Worm (Caenorhabditis elegans) whole organism, L2 larva: ENCODE results near the gene plk-3.

Source experiments
- C34F6.9 ChIP-seq: fragments of 150-350 bp; optimal IDR thresholded peaks from 2 replicates; lab custom pipeline; 2014; ENCODE audit warnings: missing biosample characterization, missing genetic modification characterization
- F13H6.1 ChIP-seq: sonication (generic microtip); optimal IDR thresholded peaks from 2 replicates; lab custom pipeline; 2016; ENCODE audit warnings: missing genetic modification characterization, missing compliant biosample characterization
- R02D3.7 ChIP-seq: fragments of 150-350 bp; optimal IDR thresholded peaks from 2 replicates; lab custom pipeline; 2014; ENCODE audit warnings: missing biosample characterization, missing genetic modification characterization
- Y55F3AM.14 ChIP-seq: fragments of 200-800 bp; sonication (Bioruptor generic); optimal IDR thresholded peaks from 2 replicates; lab custom pipeline; 2018; ENCODE audit warnings: mild to moderate bottlenecking, missing genetic modification characterization, missing compliant biosample characterization
- ZK546.5 ChIP-seq: sonication (generic microtip); optimal IDR thresholded peaks from 2 replicates; lab custom pipeline; 2017; ENCODE audit warnings: missing biosample characterization, missing genetic modification characterization
- alr-1 ChIP-seq: fragments of 150-350 bp; optimal IDR thresholded peaks from 2 replicates; lab custom pipeline; 2014; ENCODE audit warnings: missing biosample characterization, missing genetic modification characterization
- aly-2 ChIP-seq: fragments of 150-350 bp; optimal IDR thresholded peaks from 2 replicates; lab custom pipeline; 2014; ENCODE audit warnings: missing biosample characterization, missing genetic modification characterization
- ama-1 ChIP-seq: fragments of 150-350 bp; optimal IDR thresholded peaks from 2 replicates; lab custom pipeline; 2018; ENCODE audit warnings: inconsistent platforms
- blmp-1 ChIP-seq: sonication (generic microtip); optimal IDR thresholded peaks from 2 replicates; lab custom pipeline; 2017; ENCODE audit warnings: missing genetic modification characterization, mild to moderate bottlenecking, missing compliant biosample characterization, antibody characterized with exemption, moderate library complexity; ENCODE audit not compliant: insufficient read depth
- ceh-16 ChIP-seq: fragments of 150-350 bp; optimal IDR thresholded peaks from 2 replicates; lab custom pipeline; 2014; ENCODE audit warnings: missing biosample characterization, missing genetic modification characterization
- ceh-82 ChIP-seq: fragments of 150-350 bp; optimal IDR thresholded peaks from 2 replicates; lab custom pipeline; 2014; ENCODE audit warnings: missing biosample characterization, missing genetic modification characterization
- crh-2 ChIP-seq: sonication (generic microtip); optimal IDR thresholded peaks from 2 replicates; lab custom pipeline; 2017; ENCODE audit warnings: missing biosample characterization, missing genetic modification characterization
- dmd-4 ChIP-seq: sonication (generic microtip); optimal IDR thresholded peaks from 2 replicates; lab custom pipeline; 2017; ENCODE audit warnings: missing biosample characterization, missing genetic modification characterization
- egl-27 ChIP-seq: sonication (generic microtip); optimal IDR thresholded peaks from 3 replicates; lab custom pipeline; 2017; ENCODE audit warnings: missing biosample characterization, missing genetic modification reagents, missing genetic modification characterization
- elt-1 ChIP-seq: fragments of 150-350 bp; optimal IDR thresholded peaks from 2 replicates; lab custom pipeline; 2014; ENCODE audit warnings: missing biosample characterization, missing genetic modification characterization
- elt-3 ChIP-seq: sonication (generic microtip); optimal IDR thresholded peaks from 2 replicates; lab custom pipeline; 2017; ENCODE audit warnings: missing biosample characterization, missing genetic modification characterization
- fos-1 ChIP-seq: fragments of 150-350 bp; optimal IDR thresholded peaks from 2 replicates; lab custom pipeline; 2014; ENCODE audit warnings: missing biosample characterization, missing genetic modification characterization
- gmeb-1 ChIP-seq: fragments of 150-350 bp; optimal IDR thresholded peaks from 2 replicates; lab custom pipeline; 2014; ENCODE audit warnings: missing biosample characterization, missing genetic modification characterization
- lin-11 ChIP-seq: fragments of 150-350 bp; sonication (generic microtip); optimal IDR thresholded peaks from 2 replicates; lab custom pipeline; 2014; ENCODE audit warnings: missing biosample characterization, missing genetic modification characterization, inconsistent platforms, mixed read lengths
- lin-13 ChIP-seq: fragments of 150-350 bp; optimal IDR thresholded peaks from 2 replicates; lab custom pipeline; 2014; ENCODE audit warnings: missing biosample characterization, missing genetic modification reagents, missing genetic modification characterization
- lin-39 ChIP-seq: fragments of 150-350 bp; optimal IDR thresholded peaks from 2 replicates; lab custom pipeline; 2014; ENCODE audit warnings: missing biosample characterization, missing genetic modification reagents, missing genetic modification characterization
- lsy-2 ChIP-seq, 2 experiments: fragments of 150-350 bp in 1 of 2; sonication (generic microtip) in 1 of 2; optimal IDR thresholded peaks; 2 replicates each; lab custom pipeline; 2014 to 2017; ENCODE audit warnings: missing biosample characterization in 2 of 2, missing genetic modification characterization in 2 of 2
- mab-5 ChIP-seq: fragments of 150-350 bp; optimal IDR thresholded peaks from 2 replicates; lab custom pipeline; 2014; ENCODE audit warnings: missing biosample characterization, missing genetic modification characterization
- mbf-1 ChIP-seq: sonication (generic microtip); optimal IDR thresholded peaks from 2 replicates; lab custom pipeline; 2017; ENCODE audit warnings: missing biosample characterization, missing genetic modification characterization
- mdl-1 ChIP-seq, 2 experiments: fragments of 150-350 bp in 1 of 2; sonication (generic microtip) in 1 of 2; optimal IDR thresholded peaks; 2 replicates each; lab custom pipeline; 2017; ENCODE audit warnings: missing biosample characterization in 2 of 2, missing genetic modification characterization in 2 of 2
- nhr-10 ChIP-seq: sonication (generic microtip); optimal IDR thresholded peaks from 2 replicates; lab custom pipeline; 2017; ENCODE audit warnings: missing biosample characterization, missing genetic modification characterization
- nhr-11 ChIP-seq: fragments of 150-350 bp; optimal IDR thresholded peaks from 2 replicates; lab custom pipeline; 2014; ENCODE audit warnings: missing biosample characterization, missing genetic modification characterization
- nhr-12 ChIP-seq: fragments of 150-350 bp; optimal IDR thresholded peaks from 2 replicates; lab custom pipeline; 2014; ENCODE audit warnings: missing biosample characterization, missing genetic modification characterization
- nhr-129 ChIP-seq: fragments of 150-350 bp; optimal IDR thresholded peaks from 2 replicates; lab custom pipeline; 2014; ENCODE audit warnings: missing biosample characterization, missing genetic modification characterization
- nhr-21 ChIP-seq: fragments of 150-350 bp; optimal IDR thresholded peaks from 2 replicates; lab custom pipeline; 2014; ENCODE audit warnings: missing biosample characterization, missing genetic modification characterization
- nhr-23 ChIP-seq: fragments of 150-350 bp; optimal IDR thresholded peaks from 2 replicates; lab custom pipeline; 2014; ENCODE audit warnings: missing biosample characterization, missing genetic modification reagents, missing genetic modification characterization
- nhr-237 ChIP-seq: fragments of 150-350 bp; optimal IDR thresholded peaks from 2 replicates; lab custom pipeline; 2014; ENCODE audit warnings: missing biosample characterization, missing genetic modification characterization
- nhr-25 ChIP-seq: fragments of 150-350 bp; sonication (generic microtip); optimal IDR thresholded peaks from 3 replicates; lab custom pipeline; 2014; ENCODE audit warnings: missing biosample characterization, missing genetic modification characterization
- nhr-6 ChIP-seq: fragments of 150-350 bp; optimal IDR thresholded peaks from 2 replicates; lab custom pipeline; 2014; ENCODE audit warnings: missing biosample characterization, missing genetic modification characterization
- nhr-77 ChIP-seq: fragments of 150-350 bp; optimal IDR thresholded peaks from 2 replicates; lab custom pipeline; 2014; ENCODE audit warnings: missing biosample characterization, missing genetic modification characterization
- peb-1 ChIP-seq: fragments of 150-350 bp; optimal IDR thresholded peaks from 2 replicates; lab custom pipeline; 2014; ENCODE audit warnings: missing biosample characterization, missing genetic modification characterization
- sem-4 ChIP-seq: fragments of 150-350 bp; optimal IDR thresholded peaks from 2 replicates; lab custom pipeline; 2014; ENCODE audit warnings: missing biosample characterization, missing genetic modification reagents, missing genetic modification characterization
- skn-1 ChIP-seq: sonication (generic microtip); optimal IDR thresholded peaks from 2 replicates; lab custom pipeline; 2017; ENCODE audit warnings: missing biosample characterization, missing genetic modification characterization
- sma-3 ChIP-seq: sonication (generic microtip); optimal IDR thresholded peaks from 2 replicates; lab custom pipeline; 2016; ENCODE audit warnings: missing genetic modification reagents, missing genetic modification characterization, missing compliant biosample characterization
- sma-9 ChIP-seq, 2 experiments: fragments of 150-350 bp in 1 of 2; sonication (generic microtip) in 1 of 2; optimal IDR thresholded peaks; 2 replicates each; lab custom pipeline; 2014 to 2016; ENCODE audit warnings: missing genetic modification characterization in 2 of 2, mild to moderate bottlenecking in 1 of 2, missing biosample characterization in 1 of 2, missing compliant biosample characterization in 1 of 2, missing genetic modification reagents in 1 of 2, moderate library complexity in 1 of 2
- snpc-4 ChIP-seq: fragments of 150-350 bp; optimal IDR thresholded peaks from 2 replicates; lab custom pipeline; 2014; ENCODE audit warnings: missing biosample characterization, missing genetic modification characterization
- unc-39 ChIP-seq: fragments of 150-350 bp; optimal IDR thresholded peaks from 2 replicates; lab custom pipeline; 2014; ENCODE audit warnings: missing biosample characterization, missing genetic modification characterization
- unc-55 ChIP-seq: fragments of 150-350 bp; sonication (generic microtip); optimal IDR thresholded peaks from 3 replicates; lab custom pipeline; 2014; ENCODE audit warnings: missing biosample characterization, missing genetic modification reagents, missing genetic modification characterization
- unc-62 ChIP-seq: fragments of 150-350 bp; optimal IDR thresholded peaks from 2 replicates; lab custom pipeline; 2014; ENCODE audit warnings: missing biosample characterization, missing genetic modification reagents, missing genetic modification characterization
- zag-1 ChIP-seq: fragments of 150-350 bp; optimal IDR thresholded peaks from 2 replicates; lab custom pipeline; 2014; ENCODE audit warnings: missing biosample characterization, missing genetic modification characterization
- ztf-1 ChIP-seq: fragments of 200-800 bp; sonication (Bioruptor generic); conservative IDR thresholded peaks from 2 replicates; pipeline ENCODE4 v1.3.6; 2022; ENCODE audit warnings: missing genetic modification characterization, missing compliant biosample characterization
- ztf-11 ChIP-seq: sonication (generic microtip); optimal IDR thresholded peaks from 2 replicates; lab custom pipeline; 2017; ENCODE audit warnings: missing biosample characterization, missing genetic modification characterization
- ztf-4 ChIP-seq: fragments of 150-350 bp; optimal IDR thresholded peaks from 2 replicates; lab custom pipeline; 2014; ENCODE audit warnings: missing biosample characterization, missing genetic modification characterization

plk-3 gene

DNA sequence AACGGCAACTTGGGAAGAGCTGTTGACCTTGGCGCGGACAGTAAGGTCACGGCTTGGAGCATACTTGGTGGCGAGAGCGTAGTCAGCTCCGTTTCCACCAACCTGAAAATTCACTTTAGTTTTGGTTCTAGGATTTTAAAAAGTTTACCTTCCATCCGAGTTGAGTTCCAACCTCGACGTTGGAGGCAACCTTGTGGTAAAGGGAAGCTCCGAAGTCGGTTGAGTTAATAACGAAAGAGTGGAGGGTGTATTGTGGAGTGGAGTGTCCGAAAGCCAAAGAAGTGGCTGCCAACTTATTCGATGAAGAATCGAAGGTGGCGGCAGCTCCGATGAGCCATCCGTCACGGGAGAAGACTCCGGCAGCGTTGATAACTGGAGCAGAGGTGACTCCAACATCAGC is 33.7 kb upstream of the plk-3 start:
- TF ChIP-seq aly-2 (tag; lab: Kevin White, UChicago) = no peak
- no peak for TF ChIP-seq gmeb-1 (tag; lab: Kevin White, UChicago)
- TF ChIP-seq lin-11 (tag; lab: Kevin White, UChicago) = no peak
- no peak for TF ChIP-seq sem-4 (tag; lab: Kevin White, UChicago)
- no peak for TF ChIP-seq nhr-77 (tag; lab: Kevin White, UChicago)
- no peak for TF ChIP-seq ceh-16 (tag; lab: Kevin White, UChicago)
- no peak for TF ChIP-seq lin-39 (tag; lab: Kevin White, UChicago)
- no peak for TF ChIP-seq lsy-2 (tag; optimal IDR thresholded peaks at IDR 0.05; lab: Kevin White, UChicago)
- TF ChIP-seq nhr-11 = no peak
- no peak for TF ChIP-seq zag-1 (tag; lab: Kevin White, UChicago)
- TF ChIP-seq unc-62 (GFP tag; lab: Kevin White, UChicago) = no peak
- TF ChIP-seq elt-1 (tag; lab: Kevin White, UChicago) = no peak

DNA sequence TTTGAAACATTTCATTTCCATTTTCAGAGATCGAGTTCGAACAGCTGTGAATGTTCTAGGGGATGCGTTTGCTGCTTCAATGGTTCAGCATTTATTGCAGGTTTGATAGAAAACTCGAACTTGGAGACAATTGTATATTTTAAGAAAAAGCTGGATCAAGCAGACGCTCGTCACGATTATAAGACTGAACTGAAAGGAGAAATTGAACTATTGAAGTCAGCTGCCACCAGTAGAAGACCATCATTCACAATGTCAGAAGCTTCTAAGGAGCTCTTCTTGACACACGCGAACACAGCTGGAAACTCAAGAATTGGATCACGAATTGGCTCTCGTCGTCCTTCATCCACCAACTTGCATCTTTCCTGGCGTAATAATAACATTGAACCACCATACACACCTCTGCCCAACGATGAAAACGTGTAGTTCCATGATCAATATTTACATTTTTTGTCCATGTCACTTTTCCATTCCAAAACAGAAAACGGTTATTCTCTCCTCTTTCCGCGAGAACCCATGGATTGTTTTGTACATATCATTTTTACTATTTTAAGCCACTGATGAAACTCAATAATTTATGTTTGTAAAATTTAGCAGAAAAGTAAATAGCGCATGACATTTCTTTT is 33.0 kb upstream of the plk-3 start:
- TF ChIP-seq unc-55 (GFP tag; lab: Kevin White, UChicago) (no peak), zag-1 (tag; lab: Kevin White, UChicago) (no peak), aly-2 (tag; lab: Kevin White, UChicago) (no peak), nhr-12 (tag; lab: Kevin White, UChicago) (no peak), nhr-6 (tag; lab: Kevin White, UChicago) (peak; percentile 53), mbf-1 (tag; lab: Kevin White, UChicago) (no peak), elt-3 (no peak), C34F6.9 (tag; lab: Kevin White, UChicago) (no peak), nhr-129 (tag; lab: Kevin White, UChicago) (peak; percentile 74), sem-4 (tag; lab: Kevin White, UChicago) (no peak), ceh-16 (tag; lab: Kevin White, UChicago) (no peak), nhr-77 (tag; lab: Kevin White, UChicago) (no peak), R02D3.7 (tag; lab: Kevin White, UChicago) (no peak), ZK546.5 (tag; lab: Kevin White, UChicago) (no peak), nhr-21 (no peak), elt-1 (tag; lab: Kevin White, UChicago) (no peak), egl-27 (tag; lab: Kevin White, UChicago) (no peak), sma-9 (GFP tag; optimal IDR thresholded peaks at IDR 0.05; lab: Kevin White, UChicago) (peak; percentile 66), sma-9 (tag; optimal IDR thresholded peaks at IDR 0.05; lab: Kevin White, UChicago) (no peak), nhr-11 (no peak), nhr-23 (tag; lab: Kevin White, UChicago) (no peak), fos-1 (tag; lab: Kevin White, UChicago) (peak; percentile 14), lin-13 (GFP tag; lab: Kevin White, UChicago) (peak; percentile 13), peb-1 (tag; lab: Kevin White, UChicago) (no peak), lsy-2 (tag; optimal IDR thresholded peaks at IDR 0.05; lab: Kevin White, UChicago) (peak in 1 of 2 experiments; percentile 33), unc-39 (tag; lab: Kevin White, UChicago) (no peak), mdl-1 (tag; optimal IDR thresholded peaks at IDR 0.05; lab: Kevin White, UChicago) (no peak), snpc-4 (tag; lab: Kevin White, UChicago) (no peak), nhr-10 (tag; lab: Kevin White, UChicago) (no peak), dmd-4 (tag; lab: Kevin White, UChicago) (no peak), lin-39 (tag; lab: Kevin White, UChicago) (no peak), crh-2 (tag; lab: Kevin White, UChicago) (no peak), sma-3 (GFP tag; lab: Kevin White, UChicago) (peak; percentile 30), mab-5 (tag; lab: Kevin White, UChicago) (no peak), nhr-237 (tag; lab: Kevin White, UChicago) (no peak), alr-1 (tag; lab: Kevin White, UChicago) (no peak), F13H6.1 (tag; lab: Kevin White, UChicago) (no peak), ztf-11 (tag; lab: Kevin White, UChicago) (no peak), lin-11 (tag; lab: Kevin White, UChicago) (no peak), ztf-1 (GFP tag; lab: Robert Waterston, UW) (no peak), ceh-82 (tag; lab: Kevin White, UChicago) (no peak), nhr-25 (tag; lab: Kevin White, UChicago) (peak; percentile 23), gmeb-1 (tag; lab: Kevin White, UChicago) (no peak), blmp-1 (tag; lab: Kevin White, UChicago) (no peak), Y55F3AM.14 (GFP tag; lab: Kevin White, UChicago) (no peak), skn-1 (no peak), ama-1 (lab: Kevin White, UChicago) (peak; percentile 78), unc-62 (GFP tag; lab: Kevin White, UChicago) (no peak), ztf-4 (tag; lab: Kevin White, UChicago) (peak; percentile 12)
